Worm (Caenorhabditis elegans) whole organism, L4 larva: ENCODE measurements around the gene C14C11.4.
A peak's percentile ranks its signal among the peaks of the same experiment; 100 is the strongest.

Experiments
- Y48G9A.11 ChIP-seq: fragments of 200-800 bp; sonication (Bioruptor generic); IDR thresholded peaks from 2 replicates; pipeline ENCODE4 v1.3.6; 2022; ENCODE audit warnings: missing genetic modification reagents, missing genetic modification characterization, missing compliant biosample characterization
- Y75B8A.6 ChIP-seq: fragments of 200-800 bp; sonication (Bioruptor generic); IDR thresholded peaks from 2 replicates; pipeline ENCODE4 v1.3.6; 2022; ENCODE audit warnings: missing genetic modification reagents, missing genetic modification characterization, missing compliant biosample characterization
- ceh-20 ChIP-seq: fragments of 200-800 bp; sonication (Bioruptor generic); IDR thresholded peaks from 2 replicates; pipeline ENCODE4 v1.3.6; 2022; ENCODE audit warnings: missing genetic modification reagents, missing genetic modification characterization, missing compliant biosample characterization
- cey-2 ChIP-seq: sonication (generic microtip); optimal IDR thresholded peaks from 3 replicates; lab custom pipeline; 2017; ENCODE audit warnings: missing genetic modification characterization, mild to moderate bottlenecking, missing compliant biosample characterization, antibody characterized with exemption, borderline replicate concordance; ENCODE audit not compliant: insufficient read depth
- daf-16 ChIP-seq, 3 experiments: sonication (generic microtip); optimal IDR thresholded peaks; 2 replicates each; lab custom pipeline; 2016 to 2017; ENCODE audit warnings: missing genetic modification characterization in 3 of 3, missing genetic modification reagents in 3 of 3, mild to moderate bottlenecking in 2 of 3, missing compliant biosample characterization in 2 of 3, missing biosample characterization in 1 of 3, moderate library complexity in 1 of 3
- daf-8 ChIP-seq: fragments of 200-800 bp; sonication (Bioruptor generic); IDR thresholded peaks from 2 replicates; pipeline ENCODE4 v1.3.6; 2022; ENCODE audit warnings: missing genetic modification characterization, missing compliant biosample characterization
- dmd-8 ChIP-seq: fragments of 200-800 bp; sonication (Bioruptor generic); IDR thresholded peaks from 2 replicates; pipeline ENCODE4 v1.3.6; 2022; ENCODE audit warnings: missing genetic modification characterization, missing compliant biosample characterization
- dpl-1 ChIP-seq: fragments of 150-350 bp; optimal IDR thresholded peaks from 2 replicates; lab custom pipeline; 2014; ENCODE audit warnings: missing biosample characterization, missing genetic modification reagents, missing genetic modification characterization
- dve-1 ChIP-seq: sonication (generic microtip); optimal IDR thresholded peaks from 2 replicates; lab custom pipeline; 2017; ENCODE audit warnings: antibody characterized with exemption, mild to moderate bottlenecking, missing genetic modification characterization, missing compliant biosample characterization; ENCODE audit not compliant: insufficient read depth
- hlh-11 ChIP-seq: fragments of 200-800 bp; sonication (Bioruptor generic); optimal IDR thresholded peaks from 2 replicates; lab custom pipeline; 2018; ENCODE audit warnings: mild to moderate bottlenecking, missing genetic modification characterization, missing compliant biosample characterization
- hlh-30 ChIP-seq: sonication (generic microtip); optimal IDR thresholded peaks from 2 replicates; lab custom pipeline; 2017; ENCODE audit warnings: antibody characterized with exemption, mild to moderate bottlenecking, missing genetic modification characterization, missing compliant biosample characterization; ENCODE audit not compliant: insufficient read depth
- jun-1 ChIP-seq: fragments of 150-350 bp; optimal IDR thresholded peaks from 2 replicates; lab custom pipeline; 2014; ENCODE audit warnings: missing biosample characterization, missing genetic modification reagents, missing genetic modification characterization
- lin-1 ChIP-seq: fragments of 200-800 bp; sonication (Bioruptor generic); IDR thresholded peaks from 2 replicates; pipeline ENCODE4 v1.3.6; 2022; ENCODE audit warnings: missing genetic modification reagents, missing genetic modification characterization, missing compliant biosample characterization
- lin-29 ChIP-seq: fragments of 200-800 bp; sonication (Bioruptor generic); IDR thresholded peaks from 2 replicates; pipeline ENCODE4 v1.3.6; 2022; ENCODE audit warnings: missing genetic modification reagents, missing genetic modification characterization, missing compliant biosample characterization
- mdl-1 ChIP-seq, 2 experiments: fragments of 150-350 bp in 1 of 2; sonication (generic microtip) in 1 of 2; optimal IDR thresholded peaks; 2 replicates each; lab custom pipeline; 2014 to 2017; ENCODE audit warnings: missing biosample characterization in 2 of 2, missing genetic modification characterization in 2 of 2
- mep-1 ChIP-seq: fragments of 150-350 bp; sonication (generic microtip); optimal IDR thresholded peaks from 3 replicates; lab custom pipeline; 2014; ENCODE audit warnings: missing biosample characterization, missing genetic modification characterization
- mes-2 ChIP-seq: sonication (generic microtip); optimal IDR thresholded peaks from 2 replicates; lab custom pipeline; 2016; ENCODE audit warnings: missing genotype, mild to moderate bottlenecking, missing genetic modification characterization, missing compliant biosample characterization; ENCODE audit not compliant: poor library complexity, severe bottlenecking
- mxl-3 ChIP-seq: fragments of 200-800 bp; sonication (Bioruptor generic); optimal IDR thresholded peaks from 2 replicates; lab custom pipeline; 2018; ENCODE audit warnings: mild to moderate bottlenecking, missing genetic modification characterization, missing compliant biosample characterization
- nhr-10 ChIP-seq: fragments of 150-350 bp; optimal IDR thresholded peaks from 2 replicates; lab custom pipeline; 2014; ENCODE audit warnings: missing biosample characterization, missing genetic modification characterization
- nhr-102 ChIP-seq: sonication (generic microtip); optimal IDR thresholded peaks from 2 replicates; lab custom pipeline; 2016; ENCODE audit warnings: mild to moderate bottlenecking, missing genetic modification characterization, moderate library complexity, missing compliant biosample characterization
- nhr-25 ChIP-seq: sonication (generic microtip); optimal IDR thresholded peaks from 2 replicates; lab custom pipeline; 2017; ENCODE audit warnings: missing genetic modification characterization, mild to moderate bottlenecking, missing compliant biosample characterization, antibody characterized with exemption, moderate library complexity, borderline replicate concordance; ENCODE audit not compliant: insufficient read depth
- nhr-28 ChIP-seq: fragments of 150-350 bp; optimal IDR thresholded peaks from 2 replicates; lab custom pipeline; 2014; ENCODE audit warnings: missing biosample characterization, missing genetic modification characterization
- nhr-42 ChIP-seq: fragments of 200-800 bp; sonication (Bioruptor generic); IDR thresholded peaks from 2 replicates; pipeline ENCODE4 v1.3.6; 2022; ENCODE audit warnings: missing genetic modification characterization, missing compliant biosample characterization
- nhr-77 ChIP-seq: fragments of 150-350 bp; optimal IDR thresholded peaks from 2 replicates; lab custom pipeline; 2014; ENCODE audit warnings: missing biosample characterization, missing genetic modification characterization
- pha-4 ChIP-seq, 2 experiments: fragments of 150-350 bp in 1 of 2; fragments of 200-800 bp in 1 of 2; sonication (Bioruptor generic) in 1 of 2; IDR thresholded peaks in 1 of 2; optimal IDR thresholded peaks in 1 of 2; 2 replicates each; pipeline versions ENCODE4 v1.3.6 to Lab custom; 2014 to 2022; ENCODE audit warnings: missing genetic modification characterization in 2 of 2, missing genetic modification reagents in 2 of 2, missing biosample characterization in 1 of 2, missing compliant biosample characterization in 1 of 2
- php-3 ChIP-seq: fragments of 200-800 bp; sonication (Bioruptor generic); IDR thresholded peaks from 2 replicates; pipeline ENCODE4 v1.3.6; 2022; ENCODE audit warnings: missing genetic modification reagents, missing genetic modification characterization, missing compliant biosample characterization
- pqm-1 ChIP-seq: sonication (generic microtip); optimal IDR thresholded peaks from 2 replicates; lab custom pipeline; 2017; ENCODE audit warnings: missing biosample characterization, missing genetic modification characterization
- set-16 ChIP-seq: fragments of 200-800 bp; sonication (Bioruptor generic); IDR thresholded peaks from 2 replicates; pipeline ENCODE4 v1.3.6; 2022; ENCODE audit warnings: missing genetic modification reagents, missing genetic modification characterization, missing compliant biosample characterization
- tag-97 ChIP-seq: fragments of 200-800 bp; sonication (Bioruptor generic); IDR thresholded peaks from 2 replicates; pipeline ENCODE4 v1.3.6; 2022; ENCODE audit warnings: missing genetic modification characterization, missing compliant biosample characterization
- unc-130 ChIP-seq: sonication (generic microtip); optimal IDR thresholded peaks from 2 replicates; lab custom pipeline; 2016; ENCODE audit warnings: missing genetic modification reagents, missing genetic modification characterization, missing compliant biosample characterization
- unc-62 ChIP-seq, 3 experiments: fragments of 150-350 bp in 1 of 3; sonication (generic microtip); optimal IDR thresholded peaks in 2 of 3; peaks in 1 of 3; 1 replicate in 1 of 3; 2 replicates in 2 of 3; lab custom pipeline; 2014 to 2017; ENCODE audit warnings: missing biosample characterization in 3 of 3, missing genetic modification characterization in 3 of 3, missing genetic modification reagents in 3 of 3, missing genotype in 1 of 3
- ztf-7 ChIP-seq: fragments of 150-350 bp; optimal IDR thresholded peaks from 2 replicates; lab custom pipeline; 2014; ENCODE audit warnings: missing biosample characterization, missing genetic modification characterization

The C14C11.4 gene

ce11 chrV:5687115-5687979 lies 39.9 kb downstream of the C14C11.4 start, which contains the start of gene F25B4.7 (continued):
- no peak for TF ChIP-seq pha-4 (GFP tag; IDR thresholded peaks at IDR 0.05; lab: Robert Waterston, UW)
- no peak for TF ChIP-seq pha-4 (tag; optimal IDR thresholded peaks at IDR 0.05; lab: Kevin White, UChicago)
- TF ChIP-seq cey-2 = no peak
- peak; percentile 55 for TF ChIP-seq nhr-28
- TF ChIP-seq daf-8 (GFP tag; lab: Robert Waterston, UW) = no peak
- peak; percentile 50 for TF ChIP-seq hlh-30 (tag; lab: Kevin White, UChicago)
- TF ChIP-seq nhr-42 (GFP tag; lab: Robert Waterston, UW) = no peak
- no peak for TF ChIP-seq jun-1 (tag; lab: Kevin White, UChicago)
- no peak for TF ChIP-seq set-16 (GFP tag; lab: Robert Waterston, UW)
- TF ChIP-seq unc-62 (GFP tag; optimal IDR thresholded peaks at IDR 0.05 in 1 of 2; lab: Kevin White, UChicago) = peak in 1 of 2 experiments; percentile 43
- no peak for TF ChIP-seq unc-62 (tag; optimal IDR thresholded peaks at IDR 0.05; lab: Kevin White, UChicago)
- no peak for TF ChIP-seq Y75B8A.6
- no peak for TF ChIP-seq nhr-10 (tag; lab: Kevin White, UChicago)
- TF ChIP-seq dmd-8 (GFP tag; lab: Robert Waterston, UW) = no peak
- no peak for TF ChIP-seq unc-130 (GFP tag; lab: Kevin White, UChicago)
- peak in 1 of 2 experiments; percentile 64 for TF ChIP-seq mdl-1 (tag; optimal IDR thresholded peaks at IDR 0.05; lab: Kevin White, UChicago)
- peak; percentile 54 for TF ChIP-seq ztf-7 (tag; lab: Kevin White, UChicago)
- no peak for TF ChIP-seq mep-1
- no peak for TF ChIP-seq nhr-25 (tag; lab: Kevin White, UChicago)
- peak; percentile 31 for TF ChIP-seq mes-2 (tag; lab: Kevin White, UChicago)
- no peak for TF ChIP-seq Y48G9A.11 (GFP tag; lab: Robert Waterston, UW)
- no peak for TF ChIP-seq tag-97 (GFP tag; lab: Robert Waterston, UW)

- TF ChIP-seq daf-16 (GFP tag; optimal IDR thresholded peaks at IDR 0.05; lab: Kevin White, UChicago) = no peak
- peak; percentile 34 for TF ChIP-seq daf-16 (tag; optimal IDR thresholded peaks at IDR 0.05; lab: Kevin White, UChicago)
- peak; percentile 12 for TF ChIP-seq pqm-1 (tag; lab: Kevin White, UChicago)
- peak; percentile 8 for TF ChIP-seq dve-1
- no peak for TF ChIP-seq dpl-1 (GFP tag; lab: Kevin White, UChicago)
These were observed 44.4 kb downstream of the C14C11.4 start, which contains the start of gene F25B4.8 for ce11 chrV:5691665-5692407. F25B4.8 (minus strand) TSS chrV:5691715.

ce11 chrV:5693595-5693994 lies 46.2 kb downstream of the C14C11.4 start:
- peak in 1 of 2 experiments; percentile 72 for TF ChIP-seq unc-62 (GFP tag; optimal IDR thresholded peaks at IDR 0.05 in 1 of 2; lab: Kevin White, UChicago)
- no peak for TF ChIP-seq unc-62 (tag; optimal IDR thresholded peaks at IDR 0.05; lab: Kevin White, UChicago)
- no peak for TF ChIP-seq daf-8 (GFP tag; lab: Robert Waterston, UW)
- peak; percentile 36 for TF ChIP-seq hlh-11
- peak in 1 of 2 experiments; percentile 4 for TF ChIP-seq mdl-1 (tag; optimal IDR thresholded peaks at IDR 0.05; lab: Kevin White, UChicago)

- TF ChIP-seq nhr-28 (peak; percentile 55), mxl-3 (GFP tag; lab: Kevin White, UChicago) (peak; percentile 11), ceh-20 (GFP tag; lab: Robert Waterston, UW) (peak; percentile 30; the same call in 1 of the 2 replicates), daf-16 (GFP tag; optimal IDR thresholded peaks at IDR 0.05; lab: Kevin White, UChicago) (no peak), daf-16 (tag; optimal IDR thresholded peaks at IDR 0.05; lab: Kevin White, UChicago) (peak; percentile 30), jun-1 (tag; lab: Kevin White, UChicago) (no peak), nhr-102 (tag; lab: Kevin White, UChicago) (no peak), hlh-11 (peak; percentile 47), nhr-77 (no peak), php-3 (GFP tag; lab: Robert Waterston, UW) (0 out of 2 replicates have a peak, but pooled peaks have one; percentile 55), unc-62 (GFP tag; optimal IDR thresholded peaks at IDR 0.05 in 1 of 2; lab: Kevin White, UChicago) (peak in 1 of 2 experiments; percentile 63), unc-62 (tag; optimal IDR thresholded peaks at IDR 0.05; lab: Kevin White, UChicago) (no peak), lin-29 (GFP tag; lab: Robert Waterston, UW) (no peak), lin-1 (GFP tag; lab: Robert Waterston, UW) (0 out of 2 replicates have a peak, but pooled peaks have one; percentile 33)
- TF ChIP-seq, all 104 proteins: peak for 8
These were observed 48.2 kb downstream of the C14C11.4 start for ce11 chrV:5695635-5696034.
